Fruit fly (Drosophila melanogaster): ENCODE results near the gene jumu.

- TF ChIP-seq toe (GFP tag; optimal IDR thresholded peaks at IDR 0.05), result no peak
- TF ChIP-seq bab1 (GFP tag; optimal IDR thresholded peaks at IDR 0.05), result no peak
- TF ChIP-seq CG5204 (GFP tag; optimal IDR thresholded peaks at IDR 0.05), result no peak
- no peak for TF ChIP-seq Hr96 (GFP tag; optimal IDR thresholded peaks at IDR 0.05)
- TF ChIP-seq kay (GFP tag; ENCODE audit: borderline replicate concordance), result no peak
- no peak for TF ChIP-seq cic (GFP tag; optimal IDR thresholded peaks at IDR 0.05)
- TF ChIP-seq ovo (GFP tag; optimal IDR thresholded peaks at IDR 0.05), result no peak
- no peak for TF ChIP-seq CG7101 (tag; optimal IDR thresholded peaks at IDR 0.05)
- no peak for TF ChIP-seq Crg-1 (GFP tag; optimal IDR thresholded peaks at IDR 0.05)
- TF ChIP-seq Clk (GFP tag; optimal IDR thresholded peaks at IDR 0.05), result no peak
Measured at dm6 chr3R:10400732-10401131, 50.8 kb downstream of the jumu start, which contains the start of gene mthl11.

Measured in whole organism, adult.